Worm (Caenorhabditis elegans): Measurements from ENCODE around the gene W06G6.2.

Gene W06G6.2

DNA sequence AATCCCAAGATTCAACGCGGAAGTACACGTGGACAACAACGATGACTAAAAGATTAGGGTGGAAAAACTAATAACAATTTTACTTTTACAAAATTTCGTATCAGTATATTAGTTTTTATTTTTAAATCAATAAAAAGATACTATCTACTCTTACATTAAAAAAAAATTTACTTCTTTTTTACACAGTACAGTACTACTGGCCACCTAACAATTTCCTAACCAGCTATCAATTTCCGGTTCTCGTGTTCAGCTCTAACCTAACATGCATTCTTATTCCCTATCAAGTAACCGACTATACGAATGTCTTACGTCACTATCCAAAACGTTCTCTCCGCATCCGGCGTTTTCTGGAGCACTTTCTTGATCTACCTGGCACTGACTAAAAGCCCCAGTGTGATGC, 509 bp downstream of the W06G6.2 start, which contains the start of gene srd-21 (continued):
- TF ChIP-seq isw-1 (GFP tag; IDR thresholded peaks at IDR 0.05): no peak
- TF ChIP-seq fkh-4 (tag; optimal IDR thresholded peaks at IDR 0.05; ENCODE audit: borderline replicate concordance): no peak
- TF ChIP-seq lsy-2 (tag; optimal IDR thresholded peaks at IDR 0.05): no peak

DNA sequence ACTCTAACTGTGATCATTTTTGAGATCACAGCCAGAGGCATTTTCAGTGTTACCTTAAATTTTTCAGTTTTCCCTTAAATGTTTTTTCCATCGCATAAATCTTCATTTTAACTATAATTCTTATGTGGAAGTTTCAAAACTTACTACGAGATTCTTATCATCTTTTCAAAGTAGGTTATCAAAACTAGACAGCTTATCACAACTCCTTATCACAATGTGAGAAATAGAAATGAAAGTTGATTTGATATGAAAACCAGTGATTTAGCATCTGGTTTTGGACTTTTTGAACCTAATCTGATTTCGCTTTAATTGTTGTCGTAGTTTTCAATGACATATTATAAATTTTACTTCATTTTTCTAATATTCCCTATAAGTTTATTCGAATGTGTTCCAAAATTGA, 6.8 kb downstream of the W06G6.2 start, which contains the start of gene mltn-11:
TSS of gene mltn-11 (plus strand) at position 276 of the 400 bp plus-strand sequence.
- TF ChIP-seq elt-2 (tag; optimal IDR thresholded peaks at IDR 0.05): peak; percentile 54
- TF ChIP-seq nhr-77 (tag; optimal IDR thresholded peaks at IDR 0.05): no peak

DNA sequence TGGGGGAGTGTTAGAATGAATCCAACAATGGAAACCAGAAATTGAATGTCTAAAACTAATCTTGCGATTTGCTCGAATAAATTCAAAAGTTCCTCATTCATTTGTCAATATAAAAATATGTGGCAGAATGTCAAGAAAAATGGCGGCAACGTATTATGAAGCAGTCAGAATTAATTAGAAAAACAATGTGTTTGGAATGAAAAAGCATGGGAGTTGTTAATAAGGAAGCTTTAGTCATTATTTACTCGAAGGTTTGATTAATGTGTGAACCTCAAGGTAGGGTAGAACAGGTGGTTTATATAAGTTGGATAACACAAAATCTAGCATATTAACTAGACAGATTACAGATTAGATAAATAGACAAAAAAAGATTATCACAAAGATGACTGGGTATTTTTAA, 9.1 kb downstream of the W06G6.2 start, which contains the start of gene srw-76:
TSS of gene srw-76 (minus strand) at position 101 of the 400 bp plus-strand sequence.
- TF ChIP-seq ceh-8 (GFP tag; optimal IDR thresholded peaks at IDR 0.05) (no peak), fos-1 (tag; optimal IDR thresholded peaks at IDR 0.05) (no peak), lin-13 (GFP tag; optimal IDR thresholded peaks at IDR 0.05) (no peak), nhr-11 (tag; optimal IDR thresholded peaks at IDR 0.05) (no peak), Y116A8C.19 (tag; optimal IDR thresholded peaks at IDR 0.05; ENCODE audit: borderline replicate concordance) (no peak), nhr-12 (tag; optimal IDR thresholded peaks at IDR 0.05) (no peak), nhr-28 (tag; optimal IDR thresholded peaks at IDR 0.05) (no peak), pag-3 (tag; optimal IDR thresholded peaks at IDR 0.05; ENCODE audit: borderline replicate concordance, insufficient read depth) (no peak), sox-4 (tag; optimal IDR thresholded peaks at IDR 0.05) (no peak), nhr-76 (tag; optimal IDR thresholded peaks at IDR 0.05) (no peak), pqm-1 (tag; optimal IDR thresholded peaks at IDR 0.05) (no peak), ceh-82 (tag; optimal IDR thresholded peaks at IDR 0.05) (no peak), lin-14 (GFP tag; optimal IDR thresholded peaks at IDR 0.05) (no peak)

DNA sequence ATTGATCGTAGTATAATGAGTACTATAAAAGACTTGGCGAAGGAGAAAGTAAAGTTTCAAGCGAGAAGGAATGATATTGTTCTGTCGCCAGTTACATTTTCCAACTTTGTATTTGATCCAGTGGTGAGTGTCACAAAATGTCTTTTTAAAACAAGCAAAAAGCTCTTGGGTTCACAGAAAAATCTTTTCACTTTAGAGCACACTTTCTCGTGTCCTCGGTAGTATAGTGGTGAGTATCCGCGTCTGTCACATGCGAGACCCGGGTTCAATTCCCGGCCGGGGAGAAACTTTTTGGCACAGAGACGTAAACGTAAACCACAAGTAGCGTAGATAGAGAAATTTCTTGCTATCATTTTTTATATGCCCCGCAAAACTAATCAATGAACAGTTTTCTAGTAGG, 11.3 kb downstream of the W06G6.2 start:
- TF ChIP-seq nhr-90 (tag; optimal IDR thresholded peaks at IDR 0.05; ENCODE audit: poor library complexity): no peak
- TF ChIP-seq ets-5 (GFP tag; IDR thresholded peaks at IDR 0.05): no peak
- no peak for TF ChIP-seq lin-13 (GFP tag; optimal IDR thresholded peaks at IDR 0.05)
- TF ChIP-seq elt-2 (tag; optimal IDR thresholded peaks at IDR 0.05): no peak
- no peak for TF ChIP-seq aly-2 (tag; optimal IDR thresholded peaks at IDR 0.05)
- no peak for TF ChIP-seq nhr-19 (GFP tag; conservative IDR thresholded peaks at IDR 0.05)
- TF ChIP-seq nhr-28 (tag; optimal IDR thresholded peaks at IDR 0.05): no peak
- no peak for TF ChIP-seq jun-1 (tag; optimal IDR thresholded peaks at IDR 0.05)
- no peak for TF ChIP-seq nhr-12 (tag; optimal IDR thresholded peaks at IDR 0.05)
- no peak for TF ChIP-seq unc-62 (GFP tag; optimal IDR thresholded peaks at IDR 0.05)
- no peak for TF ChIP-seq nhr-77 (tag; optimal IDR thresholded peaks at IDR 0.05)
- no peak for TF ChIP-seq C04F5.9 (tag; optimal IDR thresholded peaks at IDR 0.05)
- TF ChIP-seq snu-23 (GFP tag; optimal IDR thresholded peaks at IDR 0.05): no peak
- TF ChIP-seq ceh-8 (GFP tag; optimal IDR thresholded peaks at IDR 0.05): no peak
- TF ChIP-seq rnt-1 (tag; optimal IDR thresholded peaks at IDR 0.05): no peak
- TF ChIP-seq lin-39 (tag; optimal IDR thresholded peaks at IDR 0.05): no peak

DNA sequence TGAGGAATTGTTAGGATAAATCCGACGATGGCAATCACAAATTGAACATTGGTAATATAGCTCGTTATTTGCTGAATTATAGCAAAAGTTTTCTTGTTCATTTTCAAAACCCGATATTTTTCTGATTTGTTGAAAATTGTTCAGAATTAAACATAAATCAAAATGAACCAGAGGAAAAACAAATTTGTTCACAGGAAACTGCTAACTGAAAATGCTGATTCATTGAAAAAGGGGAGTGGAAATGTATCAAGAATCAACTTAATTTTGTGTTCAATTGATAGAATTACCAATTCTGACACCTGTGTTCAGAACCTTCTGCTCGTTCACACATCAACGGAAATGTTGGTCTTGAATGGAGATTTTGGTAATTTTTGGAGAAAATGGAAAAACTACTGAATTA, 14.5 kb downstream of the W06G6.2 start, which contains the start of gene srw-77:
TSS of gene srw-77 (minus strand) at position 101 of the 400 bp plus-strand sequence.
- TF ChIP-seq unc-30 (tag; optimal IDR thresholded peaks at IDR 0.05) (no peak), mab-9 (GFP tag; IDR thresholded peaks at IDR 0.05) (no peak), isw-1 (GFP tag; IDR thresholded peaks at IDR 0.05) (no peak), F16B12.6 (tag; optimal IDR thresholded peaks at IDR 0.05) (no peak), blmp-1 (tag; optimal IDR thresholded peaks at IDR 0.05) (no peak), jun-1 (tag; optimal IDR thresholded peaks at IDR 0.05) (no peak), ceh-82 (tag; optimal IDR thresholded peaks at IDR 0.05) (no peak), efl-1 (optimal IDR thresholded peaks at IDR 0.05) (no peak), efl-1 (GFP tag; optimal IDR thresholded peaks at IDR 0.05 in 1 of 2) (no peak), swsn-7 (tag; optimal IDR thresholded peaks at IDR 0.05) (no peak), aly-2 (tag; optimal IDR thresholded peaks at IDR 0.05) (no peak), ceh-8 (GFP tag; optimal IDR thresholded peaks at IDR 0.05) (no peak)

Measured in whole organism, L1 larva.